Worm (Caenorhabditis elegans) whole organism, L4/young adult: ENCODE data around the gene akt-1.

Source experiments
- W03F9.2 ChIP-seq: fragments of 150-350 bp; optimal IDR thresholded peaks from 2 replicates; lab custom pipeline; 2014; ENCODE audit warnings: missing biosample characterization, missing genetic modification characterization
- him-1 ChIP-seq: sonication (generic microtip); optimal IDR thresholded peaks from 2 replicates; lab custom pipeline; 2016; ENCODE audit warnings: missing genotype, missing genetic modification reagents, missing genetic modification characterization, missing compliant biosample characterization

DNA sequence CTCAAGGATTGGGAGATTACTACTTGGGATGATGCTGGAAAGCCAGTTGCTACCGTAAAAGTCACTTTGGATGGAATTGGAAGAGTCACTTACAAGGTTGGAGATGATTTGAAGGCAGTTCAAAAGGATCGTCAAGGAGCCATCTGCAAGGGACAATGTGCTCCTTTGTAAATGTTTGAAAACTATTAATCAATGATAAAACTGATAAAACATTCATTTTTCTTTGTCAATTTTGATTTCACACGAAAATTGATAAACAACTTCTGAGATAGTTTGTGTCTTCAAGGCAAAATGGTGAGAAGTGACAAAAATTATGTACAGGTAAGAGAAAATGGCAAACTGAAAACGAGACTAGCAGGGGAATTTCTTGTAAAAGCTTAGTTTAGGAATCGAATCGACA, 46.4 kb upstream of the akt-1 start:
- TF ChIP-seq him-1 (no peak), W03F9.2 (tag; lab: Kevin White, UChicago) (no peak)
